Worm (Caenorhabditis elegans): ENCODE data around the gene inos-1.

Gene inos-1

DNA sequence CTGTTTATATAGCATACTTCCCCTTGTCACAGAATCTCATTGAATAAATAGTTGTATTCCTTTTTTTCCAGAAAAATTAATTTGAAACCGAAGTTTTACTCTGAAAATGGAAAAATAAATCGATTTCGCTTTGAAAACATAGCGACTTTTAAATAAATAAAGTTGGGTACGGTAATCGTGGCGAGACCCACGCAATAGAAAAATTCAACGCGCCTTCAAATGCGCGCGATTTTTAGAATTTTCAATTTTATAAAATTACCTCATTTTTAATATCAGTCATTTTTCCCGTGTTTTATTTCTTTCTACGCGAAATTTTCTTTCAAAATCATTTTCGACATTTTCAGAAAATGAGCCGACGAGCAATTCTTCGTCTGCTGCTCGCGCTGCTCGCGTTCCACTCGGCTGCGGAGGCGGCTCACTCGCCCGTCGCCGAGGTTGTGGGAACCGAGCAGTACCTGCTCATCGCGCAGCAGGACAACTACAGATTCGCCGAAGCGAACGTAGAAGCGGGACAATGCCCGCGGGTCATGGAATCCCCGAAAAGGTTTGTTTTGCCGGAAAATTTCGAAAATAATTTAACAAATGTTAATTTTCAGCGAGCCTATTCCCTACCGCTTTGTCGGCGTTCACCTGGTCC, 26.5 kb upstream of the inos-1 start, which contains the start of gene F13D12.5:
TSS of gene F13D12.5 (plus strand) at position 345 of the 637 bp plus-strand sequence.
- TF ChIP-seq mdl-1 (tag; optimal IDR thresholded peaks at IDR 0.05), result no peak

- TF ChIP-seq tbx-2 (tag; optimal IDR thresholded peaks at IDR 0.05) (no peak), ama-1 (optimal IDR thresholded peaks at IDR 0.05) (no peak), ceh-9 (tag; optimal IDR thresholded peaks at IDR 0.05) (no peak), nhr-77 (tag; optimal IDR thresholded peaks at IDR 0.05) (no peak), egl-5 (tag; optimal IDR thresholded peaks at IDR 0.05) (no peak), elt-3 (tag; optimal IDR thresholded peaks at IDR 0.05) (no peak), lin-39 (tag; optimal IDR thresholded peaks at IDR 0.05) (no peak), nhr-12 (tag; optimal IDR thresholded peaks at IDR 0.05) (no peak), pqm-1 (tag; optimal IDR thresholded peaks at IDR 0.05) (no peak), ceh-82 (tag; optimal IDR thresholded peaks at IDR 0.05) (no peak), nhr-11 (tag; optimal IDR thresholded peaks at IDR 0.05) (no peak), nhr-67 (tag; optimal IDR thresholded peaks at IDR 0.05) (no peak)
Measured at ce11 chrII:11725615-11726014, 25.5 kb upstream of the inos-1 start.

- peak; percentile 75 for TF ChIP-seq lin-39 (tag; optimal IDR thresholded peaks at IDR 0.05)
- TF ChIP-seq nhr-28 (tag; optimal IDR thresholded peaks at IDR 0.05), result no peak
- TF ChIP-seq skn-1 (tag; optimal IDR thresholded peaks at IDR 0.05), result no peak
- TF ChIP-seq egl-27 (tag; optimal IDR thresholded peaks at IDR 0.05), result no peak
- TF ChIP-seq jun-1 (tag; optimal IDR thresholded peaks at IDR 0.05), result no peak
- no peak for TF ChIP-seq R02D3.7 (tag; optimal IDR thresholded peaks at IDR 0.05)
- TF ChIP-seq elt-2 (tag; optimal IDR thresholded peaks at IDR 0.05), result no peak
- no peak for TF ChIP-seq ZK546.5 (tag; optimal IDR thresholded peaks at IDR 0.05)
- no peak for TF ChIP-seq ceh-16 (tag; optimal IDR thresholded peaks at IDR 0.05)
- TF ChIP-seq elt-3 (tag; optimal IDR thresholded peaks at IDR 0.05), result no peak
- no peak for TF ChIP-seq ceh-28 (tag; optimal IDR thresholded peaks at IDR 0.05)
- no peak for TF ChIP-seq nhr-23 (tag; optimal IDR thresholded peaks at IDR 0.05)
- TF ChIP-seq nhr-12 (tag; optimal IDR thresholded peaks at IDR 0.05), result no peak
- TF ChIP-seq pha-4 (tag; optimal IDR thresholded peaks at IDR 0.05), result peak; percentile 15
- TF ChIP-seq fkh-10 (GFP tag; optimal IDR thresholded peaks at IDR 0.05), result peak; percentile 51
- TF ChIP-seq tbx-2 (tag; optimal IDR thresholded peaks at IDR 0.05), result no peak
- no peak for TF ChIP-seq ztf-4 (tag; optimal IDR thresholded peaks at IDR 0.05)
- no peak for TF ChIP-seq daf-12 (tag; optimal IDR thresholded peaks at IDR 0.05)
- peak; percentile 26 for TF ChIP-seq hmg-11 (tag; optimal IDR thresholded peaks at IDR 0.05)
- no peak for TF ChIP-seq egl-5 (tag; optimal IDR thresholded peaks at IDR 0.05)
- TF ChIP-seq ceh-9 (tag; optimal IDR thresholded peaks at IDR 0.05), result no peak
- TF ChIP-seq zag-1 (tag; optimal IDR thresholded peaks at IDR 0.05), result no peak
- TF ChIP-seq ama-1 (optimal IDR thresholded peaks at IDR 0.05), result no peak
- no peak for TF ChIP-seq mml-1 (tag; optimal IDR thresholded peaks at IDR 0.05)
- peak; percentile 20 for TF ChIP-seq lin-15B (tag; optimal IDR thresholded peaks at IDR 0.05)
- no peak for TF ChIP-seq aly-2 (tag; optimal IDR thresholded peaks at IDR 0.05)
- no peak for TF ChIP-seq unc-39 (tag; optimal IDR thresholded peaks at IDR 0.05)
- no peak for TF ChIP-seq nhr-43 (tag; optimal IDR thresholded peaks at IDR 0.05; ENCODE audit: poor library complexity, severe bottlenecking)
- TF ChIP-seq nhr-67 (tag; optimal IDR thresholded peaks at IDR 0.05), result no peak
- TF ChIP-seq ztf-11 (tag; optimal IDR thresholded peaks at IDR 0.05), result no peak
- no peak for TF ChIP-seq nhr-77 (tag; optimal IDR thresholded peaks at IDR 0.05)
- no peak for TF ChIP-seq pqm-1 (tag; optimal IDR thresholded peaks at IDR 0.05)
- TF ChIP-seq eor-1 (tag; optimal IDR thresholded peaks at IDR 0.05), result no peak
- TF ChIP-seq snpc-4 (tag; optimal IDR thresholded peaks at IDR 0.05), result no peak
- TF ChIP-seq nfya-1 (tag; optimal IDR thresholded peaks at IDR 0.05; ENCODE audit: insufficient read depth), result peak; percentile 68
- TF ChIP-seq mdl-1 (tag; optimal IDR thresholded peaks at IDR 0.05), result no peak
- TF ChIP-seq nhr-76 (tag; optimal IDR thresholded peaks at IDR 0.05), result no peak
- TF ChIP-seq unc-62 (GFP tag; optimal IDR thresholded peaks at IDR 0.05), result no peak
- no peak for TF ChIP-seq elt-1 (tag; optimal IDR thresholded peaks at IDR 0.05)
- TF ChIP-seq nhr-25 (tag; optimal IDR thresholded peaks at IDR 0.05), result no peak
- TF ChIP-seq ceh-82 (tag; optimal IDR thresholded peaks at IDR 0.05), result no peak
- TF ChIP-seq nhr-11 (tag; optimal IDR thresholded peaks at IDR 0.05), result no peak
- no peak for TF ChIP-seq fkh-2 (tag; optimal IDR thresholded peaks at IDR 0.05)
- no peak for TF ChIP-seq nhr-237 (tag; optimal IDR thresholded peaks at IDR 0.05)
- TF ChIP-seq sea-2 (GFP tag; optimal IDR thresholded peaks at IDR 0.05), result no peak
- no peak for TF ChIP-seq lsy-12 (tag; optimal IDR thresholded peaks at IDR 0.05)
- TF ChIP-seq fos-1 (tag; optimal IDR thresholded peaks at IDR 0.05), result no peak
Measured at ce11 chrII:11724362-11724761, 24.3 kb upstream of the inos-1 start.

Data from whole organism, L3 larva.